Worm (Caenorhabditis elegans) whole organism, L4/young adult: ENCODE measurements around the gene Y39F10A.3.

Experiments used
- W03F9.2 ChIP-seq: fragments of 150-350 bp; optimal IDR thresholded peaks from 2 replicates; lab custom pipeline; 2014; ENCODE audit warnings: missing biosample characterization, missing genetic modification characterization
- dao-5 ChIP-seq: sonication (generic microtip); optimal IDR thresholded peaks from 2 replicates; lab custom pipeline; 2016; ENCODE audit warnings: missing genotype, missing genetic modification characterization, moderate library complexity, missing compliant biosample characterization
- him-1 ChIP-seq: sonication (generic microtip); optimal IDR thresholded peaks from 2 replicates; lab custom pipeline; 2016; ENCODE audit warnings: missing genotype, missing genetic modification reagents, missing genetic modification characterization, missing compliant biosample characterization

The Y39F10A.3 gene

DNA sequence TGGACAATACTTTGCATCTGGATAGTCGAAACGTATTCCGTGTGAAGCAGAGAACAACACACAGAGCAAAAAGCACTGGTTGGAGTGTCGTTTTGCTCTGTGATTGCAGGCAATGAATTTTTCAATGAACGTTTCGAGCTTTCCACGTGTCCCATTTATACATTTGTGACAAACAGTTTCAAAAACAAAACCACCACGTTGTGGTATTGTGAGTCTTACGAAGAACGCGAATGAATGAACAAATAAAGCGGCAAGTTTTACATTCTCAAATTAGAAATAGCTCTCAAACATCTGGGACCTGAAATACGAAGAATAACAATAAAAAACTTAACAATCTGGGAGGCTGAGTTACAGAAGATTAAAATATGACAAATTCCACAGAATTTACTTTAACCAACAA is 9.0 kb upstream of the Y39F10A.3 start, which contains the start of gene F46F5.1:
Gene F46F5.1 (minus strand): TSS at position 101 of the 400 bp plus-strand sequence.
- no peak for TF ChIP-seq W03F9.2 (tag; lab: Kevin White, UChicago)
- TF ChIP-seq dao-5 (tag; lab: Kevin White, UChicago): no peak
- no peak for TF ChIP-seq him-1 (tag; lab: Kevin White, UChicago)

DNA sequence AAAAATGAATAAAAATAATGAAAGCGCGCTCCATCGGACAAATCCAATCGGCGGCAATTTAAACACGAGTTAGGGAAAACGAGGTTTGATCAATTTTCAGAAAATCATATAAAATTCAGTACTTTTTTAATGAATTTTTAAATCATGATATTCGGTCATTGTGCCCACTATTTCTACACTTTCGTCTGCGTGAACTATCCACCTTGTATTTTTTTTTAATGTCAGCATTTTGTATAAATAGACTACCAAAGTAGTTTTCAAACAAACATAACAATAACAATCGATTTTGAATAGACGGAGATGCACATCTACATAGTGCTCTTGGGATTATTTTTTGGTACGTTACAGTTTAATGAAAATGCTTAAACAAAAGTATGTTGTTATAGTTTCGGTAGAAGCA is 5.3 kb upstream of the Y39F10A.3 start, which contains the start of gene F46F5.15:
Gene F46F5.15 (plus strand): TSS at position 301 of the 400 bp plus-strand sequence.
- TF ChIP-seq him-1 (tag; lab: Kevin White, UChicago): no peak
- no peak for TF ChIP-seq W03F9.2 (tag; lab: Kevin White, UChicago)
- TF ChIP-seq dao-5 (tag; lab: Kevin White, UChicago): no peak

DNA sequence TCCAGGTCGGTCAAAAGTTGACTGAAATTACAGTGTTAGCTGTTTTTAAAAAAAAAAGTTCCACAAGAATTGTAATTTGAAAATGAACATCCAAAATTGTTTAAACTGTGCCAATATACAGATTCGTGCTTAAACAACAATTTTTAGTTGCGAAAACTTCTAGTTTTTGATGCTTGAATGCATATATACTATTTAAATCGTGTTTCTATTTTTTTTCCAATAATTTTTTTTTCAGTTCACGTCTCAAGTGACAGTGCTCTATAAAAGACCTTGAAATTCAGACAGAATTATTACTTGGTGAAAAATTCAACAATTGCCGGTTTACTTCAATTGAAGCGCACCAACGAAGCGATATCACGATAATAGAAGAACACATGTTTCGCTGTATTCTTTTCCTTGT is 4.1 kb upstream of the Y39F10A.3 start, which contains the start of gene F46F5.16:
Gene F46F5.16 (plus strand): TSS at position 301 of the 400 bp plus-strand sequence.
- TF ChIP-seq him-1 (tag; lab: Kevin White, UChicago): no peak
- TF ChIP-seq W03F9.2 (tag; lab: Kevin White, UChicago): no peak
- TF ChIP-seq dao-5 (tag; lab: Kevin White, UChicago): no peak

- TF ChIP-seq W03F9.2 (tag; lab: Kevin White, UChicago): no peak
- TF ChIP-seq him-1 (tag; lab: Kevin White, UChicago): no peak
- no peak for TF ChIP-seq dao-5 (tag; lab: Kevin White, UChicago)
These were observed 729 bp upstream of the Y39F10A.3 start, which contains the start of gene Y39F10A.6 for ce11 chrII:783532-783931. Y39F10A.6 (minus strand) TSS chrII:783632.

- TF ChIP-seq dao-5 (tag; lab: Kevin White, UChicago) (no peak), W03F9.2 (tag; lab: Kevin White, UChicago) (no peak), him-1 (tag; lab: Kevin White, UChicago) (no peak)
These were observed 7.8 kb downstream of the Y39F10A.3 start, which contains the start of gene Y39F10A.1 for ce11 chrII:775033-775432. Y39F10A.1 (plus strand) TSS chrII:775333.

DNA sequence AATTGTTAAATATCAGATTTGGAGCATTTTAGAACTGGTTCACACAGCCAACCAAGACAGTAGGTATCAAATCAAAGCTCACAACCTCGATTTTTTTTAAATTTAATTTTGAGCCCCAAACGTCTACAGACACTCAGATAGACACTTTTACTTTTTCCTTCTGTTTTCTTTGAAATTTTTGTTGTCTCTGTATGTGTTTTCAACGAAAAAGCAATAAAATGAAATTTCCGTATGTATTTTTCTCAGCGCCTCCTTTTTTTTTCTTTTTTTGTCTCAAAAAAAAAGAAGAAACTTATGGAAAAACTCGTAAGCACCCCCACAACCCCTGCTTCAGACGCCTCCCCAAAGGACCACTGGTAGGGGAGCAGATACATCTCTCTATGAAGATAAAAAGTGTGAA is 9.0 kb downstream of the Y39F10A.3 start:
- no peak for TF ChIP-seq W03F9.2 (tag; lab: Kevin White, UChicago)
- TF ChIP-seq him-1 (tag; lab: Kevin White, UChicago): no peak
- no peak for TF ChIP-seq dao-5 (tag; lab: Kevin White, UChicago)

ce11 chrII:770253-770652 is 12.6 kb downstream of the Y39F10A.3 start, which contains the start of gene C08G5.6:
C08G5.6 (plus strand) TSS chrII:770553.
- TF ChIP-seq dao-5 (tag; lab: Kevin White, UChicago): no peak
- no peak for TF ChIP-seq him-1 (tag; lab: Kevin White, UChicago)
- no peak for TF ChIP-seq W03F9.2 (tag; lab: Kevin White, UChicago)

DNA sequence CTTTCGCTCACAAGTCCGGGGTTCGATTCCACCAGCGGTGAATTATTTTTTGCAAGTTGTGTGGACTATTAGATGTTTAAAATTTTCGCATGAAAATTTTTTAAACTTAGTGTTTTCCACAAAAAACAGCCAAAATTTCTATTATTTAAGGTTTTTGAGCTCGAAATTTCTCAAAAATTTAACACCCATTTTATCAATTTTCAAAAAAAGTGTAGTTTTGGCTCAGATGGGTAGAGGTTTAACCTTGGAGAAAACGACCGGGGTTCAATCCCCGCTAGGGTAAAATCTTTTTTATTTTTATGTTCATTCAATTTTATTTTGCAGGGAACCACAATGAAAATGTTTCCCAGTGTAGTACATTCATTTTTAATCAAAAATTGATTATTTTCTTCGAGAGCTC is 13.6 kb downstream of the Y39F10A.3 start:
- no peak for TF ChIP-seq dao-5 (tag; lab: Kevin White, UChicago)
- no peak for TF ChIP-seq him-1 (tag; lab: Kevin White, UChicago)
- TF ChIP-seq W03F9.2 (tag; lab: Kevin White, UChicago): no peak

DNA sequence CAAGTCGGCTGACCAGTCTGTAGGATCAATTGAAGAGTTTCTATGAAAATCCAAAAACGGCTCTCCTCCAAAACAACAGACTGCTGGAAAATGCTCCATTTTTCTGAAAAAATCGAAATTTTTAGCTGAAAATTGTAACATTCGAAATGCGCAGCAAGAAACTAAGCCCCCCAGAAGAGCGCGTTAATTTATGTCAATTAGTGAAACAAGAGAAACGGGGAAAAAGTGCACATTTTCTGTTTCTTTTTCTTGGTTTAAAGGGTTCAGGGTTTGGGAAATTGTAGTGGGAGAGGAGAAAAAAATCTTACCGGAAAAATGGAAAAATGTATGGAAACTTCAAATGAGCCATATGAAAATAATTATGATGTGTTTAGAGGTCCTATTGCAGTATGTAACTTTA is 17.6 kb downstream of the Y39F10A.3 start, which contains the start of gene C08G5.7:
Gene C08G5.7 (minus strand): TSS at position 101 of the 400 bp plus-strand sequence.
- no peak for TF ChIP-seq dao-5 (tag; lab: Kevin White, UChicago)
- TF ChIP-seq W03F9.2 (tag; lab: Kevin White, UChicago): no peak
- no peak for TF ChIP-seq him-1 (tag; lab: Kevin White, UChicago)

- TF ChIP-seq him-1 (tag; lab: Kevin White, UChicago): no peak
- TF ChIP-seq dao-5 (tag; lab: Kevin White, UChicago): no peak
- no peak for TF ChIP-seq W03F9.2 (tag; lab: Kevin White, UChicago)
These were observed 18.4 kb downstream of the Y39F10A.3 start for ce11 chrII:764385-764784.

DNA sequence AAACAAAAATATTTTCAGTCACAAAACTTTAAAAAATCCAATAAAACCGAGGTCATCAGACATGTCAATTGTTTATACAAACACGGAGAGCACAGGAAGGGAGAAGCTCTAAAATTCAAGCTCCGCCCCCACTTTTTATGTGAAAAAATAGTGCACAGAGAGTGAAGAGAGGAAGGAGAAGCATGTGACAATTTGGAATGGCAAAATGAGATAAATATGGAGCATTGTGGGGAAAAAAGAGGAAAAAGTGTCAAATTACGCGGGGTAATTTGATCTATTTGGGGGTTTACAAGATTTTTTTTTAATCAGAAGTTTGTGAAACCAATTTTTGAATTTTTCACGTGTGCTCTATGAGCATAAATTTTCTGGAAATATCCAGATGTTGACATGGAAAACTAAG is 19.9 kb downstream of the Y39F10A.3 start:
- no peak for TF ChIP-seq him-1 (tag; lab: Kevin White, UChicago)
- TF ChIP-seq W03F9.2 (tag; lab: Kevin White, UChicago): no peak
- no peak for TF ChIP-seq dao-5 (tag; lab: Kevin White, UChicago)

DNA sequence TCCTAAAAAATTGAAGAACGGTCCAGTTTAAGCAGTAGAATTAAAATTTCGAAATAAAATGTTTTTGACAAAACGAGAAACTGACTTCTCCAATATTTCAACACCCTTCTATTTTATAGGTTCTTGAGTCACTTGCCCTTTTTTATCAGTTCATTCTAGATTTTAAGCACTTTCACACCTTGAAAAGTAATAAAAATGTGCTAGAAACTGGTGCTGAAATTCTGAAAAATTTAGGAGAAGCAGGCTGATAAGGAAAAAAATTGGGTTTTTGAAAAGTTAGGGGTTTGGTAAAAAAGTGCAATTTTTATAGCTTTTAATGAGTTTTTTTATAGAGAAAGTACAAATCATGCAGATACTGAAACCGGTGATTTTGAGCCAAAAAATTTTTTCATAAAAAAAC is 22.5 kb downstream of the Y39F10A.3 start:
- TF ChIP-seq him-1 (tag; lab: Kevin White, UChicago) (no peak), W03F9.2 (tag; lab: Kevin White, UChicago) (no peak), dao-5 (tag; lab: Kevin White, UChicago) (no peak)

DNA sequence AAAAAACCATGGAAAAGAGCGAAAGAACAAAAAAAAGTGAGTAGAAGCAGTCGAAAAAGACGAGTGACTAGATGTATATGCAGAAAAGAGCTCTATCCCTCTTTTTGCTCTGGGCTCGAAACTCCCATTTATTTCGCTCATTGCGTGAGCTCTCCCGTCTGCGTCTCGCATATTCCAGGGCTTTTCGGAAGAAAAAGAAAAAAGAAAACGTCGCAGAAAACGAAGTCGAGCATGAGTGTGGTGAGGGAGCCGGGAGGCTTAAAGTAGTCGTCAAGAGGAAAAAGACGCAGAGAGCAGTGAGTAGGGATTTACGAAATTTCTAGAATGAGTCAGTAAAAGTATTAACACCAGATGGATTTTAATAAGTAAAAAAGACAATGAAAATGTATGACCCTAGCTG is 23.0 kb downstream of the Y39F10A.3 start:
- peak; percentile 79 for TF ChIP-seq him-1 (tag; lab: Kevin White, UChicago)
- no peak for TF ChIP-seq W03F9.2 (tag; lab: Kevin White, UChicago)
- TF ChIP-seq dao-5 (tag; lab: Kevin White, UChicago): no peak

- no peak for TF ChIP-seq him-1 (tag; lab: Kevin White, UChicago)
- no peak for TF ChIP-seq W03F9.2 (tag; lab: Kevin White, UChicago)
- no peak for TF ChIP-seq dao-5 (tag; lab: Kevin White, UChicago)
These were observed 25.6 kb downstream of the Y39F10A.3 start for ce11 chrII:757224-757623.
